Worm (Caenorhabditis elegans) whole organism, midembryonic: ENCODE data around the gene ZK512.4.
A peak's percentile ranks its signal among the peaks of the same experiment; 100 is the strongest.

Experiments used
- T22C8.4 ChIP-seq: fragments of 200-800 bp; sonication (Bioruptor generic); IDR thresholded peaks from 2 replicates; pipeline ENCODE4 v1.3.6; 2022; ENCODE audit warnings: missing genetic modification characterization, missing compliant biosample characterization
- cog-1 ChIP-seq: sonication (generic microtip); optimal IDR thresholded peaks from 2 replicates; lab custom pipeline; 2016; ENCODE audit warnings: missing genetic modification characterization, missing compliant biosample characterization
- flt-1 ChIP-seq: fragments of 200-800 bp; sonication (Bioruptor generic); IDR thresholded peaks from 2 replicates; pipeline ENCODE4 v1.3.6; 2022; ENCODE audit warnings: missing genetic modification characterization, missing compliant biosample characterization
- klf-2 ChIP-seq: fragments of 200-800 bp; sonication (Bioruptor generic); conservative IDR thresholded peaks from 2 replicates; pipeline ENCODE4 v1.3.6; 2022; ENCODE audit warnings: missing genetic modification reagents, missing genetic modification characterization, missing compliant biosample characterization
- med-1 ChIP-seq: sonication (generic microtip); optimal IDR thresholded peaks from 2 replicates; lab custom pipeline; 2017; ENCODE audit warnings: missing genetic modification characterization, mild to moderate bottlenecking, missing compliant biosample characterization, antibody characterized with exemption, missing genetic modification reagents; ENCODE audit not compliant: insufficient read depth
- ref-1 ChIP-seq: fragments of 200-800 bp; sonication (Bioruptor generic); conservative IDR thresholded peaks from 2 replicates; pipeline ENCODE4 v1.3.6; 2022; ENCODE audit warnings: missing genetic modification reagents, missing genetic modification characterization, missing compliant biosample characterization
- tab-1 ChIP-seq: fragments of 200-800 bp; sonication (Bioruptor generic); IDR thresholded peaks from 2 replicates; pipeline ENCODE4 v1.3.6; 2022; ENCODE audit warnings: missing genetic modification characterization, missing compliant biosample characterization
- ztf-23 ChIP-seq: fragments of 200-800 bp; sonication (Bioruptor generic); IDR thresholded peaks from 2 replicates; pipeline ENCODE4 v1.3.6; 2022; ENCODE audit warnings: missing genetic modification reagents, missing genetic modification characterization, missing compliant biosample characterization
- ztf-29 ChIP-seq: fragments of 200-800 bp; sonication (Bioruptor generic); IDR thresholded peaks from 2 replicates; pipeline ENCODE4 v1.3.6; 2022; ENCODE audit warnings: missing genetic modification reagents, missing genetic modification characterization, missing compliant biosample characterization

The ZK512.4 gene

ce11 chrIII:9144744-9145390, at the start of gene ZK512.4, which contains the start of gene ZK512.2:
Gene ZK512.4 (plus strand): TSS chrIII:9145340.
Gene ZK512.2 (minus strand): TSS chrIII:9144794.
- TF ChIP-seq T22C8.4 (GFP tag; lab: Robert Waterston, UW) = no peak
- no peak for TF ChIP-seq tab-1 (GFP tag; lab: Robert Waterston, UW)
- no peak for TF ChIP-seq ztf-29
- TF ChIP-seq klf-2 (GFP tag; lab: Robert Waterston, UW) = no peak
- TF ChIP-seq cog-1 = no peak
- no peak for TF ChIP-seq ztf-23
- no peak for TF ChIP-seq flt-1 (GFP tag; lab: Robert Waterston, UW)
- TF ChIP-seq ref-1 (GFP tag; lab: Robert Waterston, UW) = no peak
- no peak for TF ChIP-seq med-1

ce11 chrIII:9101212-9101611, 43.9 kb upstream of the ZK512.4 start, which contains the start of gene ZK507.1:
Gene ZK507.1 (minus strand): TSS chrIII:9101312.
- TF ChIP-seq T22C8.4 (GFP tag; lab: Robert Waterston, UW) = no peak
- no peak for TF ChIP-seq med-1
- TF ChIP-seq ztf-29 = no peak
- no peak for TF ChIP-seq ztf-23
- TF ChIP-seq cog-1 = no peak

- TF ChIP-seq ref-1 (GFP tag; lab: Robert Waterston, UW) (no peak), med-1 (no peak), T22C8.4 (GFP tag; lab: Robert Waterston, UW) (no peak), klf-2 (GFP tag; lab: Robert Waterston, UW) (no peak), flt-1 (GFP tag; lab: Robert Waterston, UW) (no peak), ztf-23 (no peak), cog-1 (no peak), ztf-29 (no peak), tab-1 (GFP tag; lab: Robert Waterston, UW) (no peak)
These were observed 41.5 kb upstream of the ZK512.4 start, which contains the start of gene dos-1 for ce11 chrIII:9103643-9104042. Gene dos-1 (plus strand): TSS chrIII:9103943.

ce11 chrIII:9104060-9104459, 41.1 kb upstream of the ZK512.4 start:
- peak; percentile 92 for TF ChIP-seq flt-1 (GFP tag; lab: Robert Waterston, UW)
- TF ChIP-seq tab-1 (GFP tag; lab: Robert Waterston, UW) = peak; percentile 87
- TF ChIP-seq klf-2 (GFP tag; lab: Robert Waterston, UW) = 0 out of 2 replicates have a peak, but pooled peaks have one; percentile 59
- no peak for TF ChIP-seq med-1
- peak; percentile 62 for TF ChIP-seq ref-1 (GFP tag; lab: Robert Waterston, UW)
- TF ChIP-seq ztf-29 = peak; percentile 40; the same call in 1 of the 2 replicates
- TF ChIP-seq ztf-23 = peak; percentile 81
- TF ChIP-seq T22C8.4 (GFP tag; lab: Robert Waterston, UW) = peak; percentile 72
- TF ChIP-seq cog-1 = no peak

- TF ChIP-seq tab-1 (GFP tag; lab: Robert Waterston, UW) (no peak), klf-2 (GFP tag; lab: Robert Waterston, UW) (no peak), cog-1 (no peak), ztf-29 (no peak), T22C8.4 (GFP tag; lab: Robert Waterston, UW) (no peak), ztf-23 (no peak), ref-1 (GFP tag; lab: Robert Waterston, UW) (no peak), flt-1 (GFP tag; lab: Robert Waterston, UW) (no peak), med-1 (no peak)
These were observed 39.5 kb upstream of the ZK512.4 start for ce11 chrIII:9105653-9106052.

ce11 chrIII:9109172-9109571, 36.0 kb upstream of the ZK512.4 start, which contains the start of gene cya-1:
Gene cya-1 (minus strand): TSS chrIII:9109272.
- TF ChIP-seq T22C8.4 (GFP tag; lab: Robert Waterston, UW) (no peak), tab-1 (GFP tag; lab: Robert Waterston, UW) (no peak), med-1 (no peak), ztf-29 (no peak)

- TF ChIP-seq cog-1 (no peak), ref-1 (GFP tag; lab: Robert Waterston, UW) (no peak), ztf-29 (no peak), klf-2 (GFP tag; lab: Robert Waterston, UW) (no peak), flt-1 (GFP tag; lab: Robert Waterston, UW) (no peak), tab-1 (GFP tag; lab: Robert Waterston, UW) (no peak), T22C8.4 (GFP tag; lab: Robert Waterston, UW) (no peak; the same call in 1 of the 2 replicates), ztf-23 (no peak), med-1 (no peak)
These were observed 35.4 kb upstream of the ZK512.4 start for ce11 chrIII:9109726-9110125.

ce11 chrIII:9110270-9110669, 34.9 kb upstream of the ZK512.4 start:
- TF ChIP-seq ztf-23 (no peak), ref-1 (GFP tag; lab: Robert Waterston, UW) (no peak)

- peak; percentile 28; the same call in 1 of the 2 replicates for TF ChIP-seq ztf-29
- 0 out of 2 replicates have a peak, but pooled peaks have one; percentile 34 for TF ChIP-seq T22C8.4 (GFP tag; lab: Robert Waterston, UW)
- 0 out of 2 replicates have a peak, but pooled peaks have one; percentile 43 for TF ChIP-seq klf-2 (GFP tag; lab: Robert Waterston, UW)
- 0 out of 2 replicates have a peak, but pooled peaks have one; percentile 49 for TF ChIP-seq ztf-23
- TF ChIP-seq flt-1 (GFP tag; lab: Robert Waterston, UW) = peak; percentile 87
These were observed 34.2 kb upstream of the ZK512.4 start for ce11 chrIII:9110914-9111313.

- peak; percentile 55; the same call in 1 of the 2 replicates for TF ChIP-seq tab-1 (GFP tag; lab: Robert Waterston, UW)
- no peak for TF ChIP-seq ref-1 (GFP tag; lab: Robert Waterston, UW)
- no peak for TF ChIP-seq ztf-23
These were observed 32.7 kb upstream of the ZK512.4 start for ce11 chrIII:9112479-9112878.

- TF ChIP-seq ztf-23 (no peak), flt-1 (GFP tag; lab: Robert Waterston, UW) (peak; percentile 44; the same call in 1 of the 2 replicates)
These were observed 31.1 kb upstream of the ZK512.4 start for ce11 chrIII:9114076-9114475.
